Fruit fly (Drosophila melanogaster) whole organism, adult: ENCODE measurements around the gene CG10660.
A peak's percentile ranks its signal among the peaks of the same experiment; 100 is the strongest.

Experiments
- CG7045 ChIP-seq: fragments of 200-800 bp; sonication (Bioruptor generic); optimal IDR thresholded peaks from 2 replicates; lab custom pipeline; 2017; ENCODE audit warnings: missing biosample characterization, mild to moderate bottlenecking, missing genetic modification characterization
- Hr96 ChIP-seq: fragments of 200-800 bp; sonication (Bioruptor generic); optimal IDR thresholded peaks from 2 replicates; lab custom pipeline; 2016; ENCODE audit warnings: missing biosample characterization, missing genetic modification characterization
- Mnt ChIP-seq: fragments of 200-800 bp; sonication (Bioruptor generic); optimal IDR thresholded peaks from 2 replicates; lab custom pipeline; 2016; ENCODE audit warnings: missing biosample characterization, mild to moderate bottlenecking, missing genetic modification characterization
- bab1 ChIP-seq: fragments of 200-800 bp; sonication (Bioruptor generic); optimal IDR thresholded peaks from 3 replicates; lab custom pipeline; 2019; ENCODE audit warnings: missing biosample characterization, mild to moderate bottlenecking, missing genetic modification characterization, moderate library complexity
- kay ChIP-seq: fragments of 200-800 bp; sonication (Bioruptor generic); peaks from one replicate; lab custom pipeline; 2016; ENCODE audit warnings: missing biosample characterization, missing genetic modification characterization, borderline replicate concordance
- tj ChIP-seq: fragments of 200-800 bp; sonication (Bioruptor generic); optimal IDR thresholded peaks from 3 replicates; lab custom pipeline; 2017; ENCODE audit warnings: missing biosample characterization, mild to moderate bottlenecking, missing genetic modification characterization, moderate library complexity

DNA sequence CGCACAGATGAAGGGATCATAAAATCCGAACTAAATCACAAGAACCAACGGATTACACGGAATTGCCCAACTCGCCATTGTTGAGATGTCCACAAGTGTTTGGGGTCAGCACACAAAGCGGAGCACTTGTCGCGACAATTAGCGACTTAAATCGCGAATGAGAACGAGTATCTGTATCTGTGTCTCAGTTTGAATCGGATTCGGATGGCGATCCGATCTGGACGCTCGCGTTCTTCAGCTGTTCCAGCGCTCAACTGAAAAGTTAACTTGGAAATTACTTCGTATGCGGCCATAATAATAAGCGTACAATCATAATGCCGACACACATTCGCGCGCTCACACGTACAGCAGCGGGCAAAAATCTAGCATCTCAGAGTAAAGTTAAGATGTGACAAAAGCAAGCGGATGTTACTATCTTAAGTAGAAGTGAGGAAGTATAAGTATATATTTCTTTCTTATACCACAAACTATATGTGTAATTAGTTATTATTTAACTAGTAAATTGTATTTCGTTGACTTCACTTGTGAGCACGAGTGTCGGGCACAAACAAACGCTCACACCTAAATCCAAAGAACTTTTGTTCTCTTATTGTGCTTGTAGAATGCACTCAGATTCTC, at the start of gene CG10660:
- TF ChIP-seq CG7045 (GFP tag; lab: Kevin White, UChicago) (peak; percentile 88), bab1 (GFP tag; lab: Kevin White, UChicago) (peak; percentile 88), kay (GFP tag; lab: Kevin White, UChicago) (peak; percentile 95), Hr96 (GFP tag; lab: Kevin White, UChicago) (peak; percentile 64), tj (peak; percentile 66), Mnt (GFP tag; lab: Kevin White, UChicago) (peak; percentile 68)
